Fruit fly (Drosophila melanogaster) whole organism, embryonic: ENCODE results near the gene Idh3b.
A peak's percentile ranks its signal among the peaks of the same experiment; 100 is the strongest.

Experiments
- B-H1 ChIP-seq: fragments of 200-800 bp; sonication (Bioruptor generic); IDR thresholded peaks from 3 replicates; pipeline ENCODE4 v1.3.6; 2022; ENCODE audit warnings: missing biosample characterization, missing genetic modification characterization
- BtbVII ChIP-seq: fragments of 200-800 bp; sonication (Bioruptor generic); optimal IDR thresholded peaks from 3 replicates; lab custom pipeline; 2017; ENCODE audit warnings: missing biosample characterization, mild to moderate bottlenecking, missing genetic modification characterization
- CG1024 ChIP-seq: fragments of 200-800 bp; sonication (Bioruptor generic); IDR thresholded peaks from 2 replicates; pipeline ENCODE4 v1.3.6; 2022; ENCODE audit warnings: missing biosample characterization, missing genetic modification characterization
- CG10959 ChIP-seq: fragments of 200-800 bp; sonication (Bioruptor generic); IDR thresholded peaks from 2 replicates; pipeline ENCODE4 v1.3.6; 2022; ENCODE audit warnings: missing biosample characterization, missing genetic modification characterization
- CG11560 ChIP-seq: fragments of 200-800 bp; sonication (Bioruptor generic); IDR thresholded peaks from 3 replicates; pipeline ENCODE4 v1.3.6; 2022; ENCODE audit warnings: missing biosample characterization, missing genetic modification characterization
- CG13424 ChIP-seq: fragments of 200-800 bp; sonication (Bioruptor generic); optimal IDR thresholded peaks from 2 replicates; lab custom pipeline; 2019; ENCODE audit warnings: missing biosample characterization, mild to moderate bottlenecking, missing genetic modification characterization, moderate library complexity
- CG16863 ChIP-seq: fragments of 200-800 bp; sonication (Bioruptor generic); optimal IDR thresholded peaks from 3 replicates; lab custom pipeline; 2016; ENCODE audit warnings: missing biosample characterization, missing genetic modification characterization
- CG17612 ChIP-seq: fragments of 200-800 bp; sonication (Bioruptor generic); IDR thresholded peaks from 2 replicates; pipeline ENCODE4 v1.3.6; 2022; ENCODE audit warnings: missing biosample characterization, missing genetic modification characterization
- CG18764 ChIP-seq: fragments of 200-800 bp; sonication (Bioruptor generic); optimal IDR thresholded peaks from 3 replicates; lab custom pipeline; 2016; ENCODE audit warnings: missing biosample characterization, missing genetic modification characterization
- CG3065 ChIP-seq: fragments of 200-800 bp; sonication (Bioruptor generic); optimal IDR thresholded peaks from 2 replicates; lab custom pipeline; 2016; ENCODE audit warnings: missing biosample characterization, missing genetic modification characterization
- CG32772 ChIP-seq: fragments of 200-800 bp; sonication (Bioruptor generic); IDR thresholded peaks from 2 replicates; pipeline ENCODE4 v1.3.6; 2022; ENCODE audit warnings: missing biosample characterization, missing genetic modification characterization
- CG5180 ChIP-seq: fragments of 200-800 bp; sonication (Bioruptor generic); optimal IDR thresholded peaks from 3 replicates; lab custom pipeline; 2017; ENCODE audit warnings: missing biosample characterization, missing genetic modification characterization, mild to moderate bottlenecking, moderate library complexity, missing genetic modification reagents
- CG8089 ChIP-seq: fragments of 200-800 bp; sonication (Bioruptor generic); optimal IDR thresholded peaks from 3 replicates; lab custom pipeline; 2016; ENCODE audit warnings: missing biosample characterization, missing genetic modification characterization
- CG8765 ChIP-seq: fragments of 200-800 bp; sonication (Bioruptor generic); IDR thresholded peaks from 2 replicates; pipeline ENCODE4 v1.3.6; 2022; ENCODE audit warnings: missing biosample characterization, missing genetic modification characterization
- CG9437 ChIP-seq: fragments of 200-800 bp; sonication (Bioruptor generic); optimal IDR thresholded peaks from 2 replicates; lab custom pipeline; 2018; ENCODE audit warnings: missing biosample characterization, mild to moderate bottlenecking, missing genetic modification characterization
- Dek ChIP-seq: fragments of 200-800 bp; sonication (Bioruptor generic); optimal IDR thresholded peaks from 3 replicates; lab custom pipeline; 2019; ENCODE audit warnings: missing biosample characterization, mild to moderate bottlenecking, missing genetic modification characterization, moderate library complexity
- ERR ChIP-seq: fragments of 200-800 bp; sonication (Bioruptor generic); optimal IDR thresholded peaks from 2 replicates; lab custom pipeline; 2016; ENCODE audit warnings: missing biosample characterization, missing genetic modification characterization
- Gug ChIP-seq: fragments of 200-800 bp; sonication (Bioruptor generic); IDR thresholded peaks from 4 replicates; pipeline ENCODE4 v1.3.6; 2022; ENCODE audit warnings: missing biosample characterization, missing genetic modification characterization
- Hand ChIP-seq: fragments of 200-800 bp; sonication (Bioruptor generic); optimal IDR thresholded peaks from 2 replicates; lab custom pipeline; 2017; ENCODE audit warnings: mild to moderate bottlenecking, missing biosample characterization, missing genetic modification reagents, missing genetic modification characterization
- NC2α ChIP-seq: fragments of 200-800 bp; sonication (Bioruptor generic); optimal IDR thresholded peaks from 2 replicates; lab custom pipeline; 2016; ENCODE audit warnings: missing biosample characterization, missing genetic modification characterization
- Nf-YB ChIP-seq: fragments of 200-800 bp; sonication (Bioruptor generic); optimal IDR thresholded peaks from 3 replicates; lab custom pipeline; 2019; ENCODE audit warnings: missing biosample characterization, mild to moderate bottlenecking, missing genetic modification characterization, moderate library complexity
- Spps ChIP-seq: fragments of 200-800 bp; sonication (Bioruptor generic); optimal IDR thresholded peaks from 2 replicates; lab custom pipeline; 2018; ENCODE audit warnings: missing biosample characterization, mild to moderate bottlenecking, missing genetic modification characterization
- ara ChIP-seq: fragments of 200-800 bp; sonication (Bioruptor generic); IDR thresholded peaks from 2 replicates; pipeline ENCODE4 v1.3.6; 2022; ENCODE audit warnings: missing biosample characterization, missing genetic modification characterization
- hkb ChIP-seq, 2 experiments: fragments of 200-800 bp in 1 of 2; fragments of >200 bp in 1 of 2; sonication (Bioruptor generic) in 1 of 2; IDR thresholded peaks in 1 of 2; optimal IDR thresholded peaks in 1 of 2; 2 replicates each; pipeline versions ENCODE4 v1.3.6 to Lab custom; 2017 to 2022; ENCODE audit warnings: missing biosample characterization in 1 of 2, missing genetic modification characterization in 1 of 2
- jumu ChIP-seq: fragments of 200-800 bp; sonication (Bioruptor generic); optimal IDR thresholded peaks from 3 replicates; lab custom pipeline; 2016; ENCODE audit warnings: missing biosample characterization, missing genetic modification characterization
- kay ChIP-seq: fragments of 200-800 bp; sonication (Bioruptor generic); optimal IDR thresholded peaks from 2 replicates; lab custom pipeline; 2016; ENCODE audit warnings: missing biosample characterization, missing genetic modification characterization
- nom ChIP-seq: fragments of 200-800 bp; sonication (Bioruptor generic); optimal IDR thresholded peaks from 2 replicates; lab custom pipeline; 2017; ENCODE audit warnings: missing biosample characterization, missing genetic modification characterization, mild to moderate bottlenecking, moderate library complexity, missing genetic modification reagents
- oc ChIP-seq: fragments of 200-800 bp; sonication (Bioruptor generic); optimal IDR thresholded peaks from 2 replicates; lab custom pipeline; 2018; ENCODE audit warnings: missing biosample characterization, mild to moderate bottlenecking, missing genetic modification characterization, moderate library complexity
- pan ChIP-seq, 4 experiments: fragments of >200 bp in 3 of 4; fragments of 200-800 bp in 1 of 4; sonication (Bioruptor generic) in 1 of 4; optimal IDR thresholded peaks in 3 of 4; IDR thresholded peaks in 1 of 4; 2 replicates each; pipeline versions ENCODE4 v1.3.6 to Lab custom; 2017 to 2022; ENCODE audit warnings: missing biosample characterization in 2 of 4, missing genetic modification characterization in 2 of 4, mixed read lengths in 1 of 4
- scrt ChIP-seq: fragments of 200-800 bp; sonication (Bioruptor generic); optimal IDR thresholded peaks from 2 replicates; lab custom pipeline; 2018; ENCODE audit warnings: missing biosample characterization, mild to moderate bottlenecking, missing genetic modification characterization, moderate library complexity
- seq ChIP-seq: fragments of 200-800 bp; sonication (Bioruptor generic); IDR thresholded peaks from 2 replicates; pipeline ENCODE4 v1.3.6; 2022; ENCODE audit warnings: missing biosample characterization, missing genetic modification characterization
- sisA ChIP-seq: fragments of 200-800 bp; sonication (Bioruptor generic); IDR thresholded peaks from 2 replicates; pipeline ENCODE4 v1.3.6; 2022; ENCODE audit warnings: missing biosample characterization, missing genetic modification characterization
- so ChIP-seq: fragments of 200-800 bp; sonication (Bioruptor generic); IDR thresholded peaks from 3 replicates; pipeline ENCODE4 v1.3.6; 2022; ENCODE audit warnings: missing biosample characterization, missing genetic modification characterization
- ttk ChIP-seq: fragments of 200-800 bp; sonication (Bioruptor generic); IDR thresholded peaks from 2 replicates; pipeline ENCODE4 v2.1.2; 2022; ENCODE audit warnings: missing biosample characterization, missing genetic modification characterization
- z ChIP-seq: fragments of 200-800 bp; sonication (Bioruptor generic); IDR thresholded peaks from 3 replicates; pipeline ENCODE4 v1.3.6; 2022; ENCODE audit warnings: missing biosample characterization, missing genetic modification characterization

Idh3b gene

DNA sequence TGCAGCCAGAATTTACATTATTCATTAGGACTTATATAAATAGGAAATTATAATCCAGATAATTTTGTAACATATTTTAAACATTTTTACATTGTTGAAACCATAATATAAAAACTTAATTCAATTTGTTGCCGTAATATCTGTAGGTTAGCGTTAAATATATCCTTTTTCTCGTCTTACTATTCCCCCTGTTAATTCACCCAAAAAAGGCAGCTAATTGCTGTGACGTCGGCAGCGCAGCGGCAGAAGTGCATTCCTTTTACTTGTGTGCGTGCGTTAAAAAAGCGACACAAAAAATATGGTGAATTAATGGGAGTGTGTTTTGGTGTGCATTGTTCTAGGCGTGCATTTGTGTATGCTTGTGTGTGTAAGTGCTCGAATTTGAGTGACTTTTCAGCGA is 47.6 kb downstream of the Idh3b start:
- no peak for TF ChIP-seq Hand (GFP tag; lab: Kevin White, UChicago)
- TF ChIP-seq so (GFP tag; lab: Robert Waterston, UW), result no peak
- no peak for TF ChIP-seq CG1024 (GFP tag; lab: Robert Waterston, UW)
- no peak for TF ChIP-seq B-H1
- TF ChIP-seq CG10959, result no peak
- TF ChIP-seq CG18764, result no peak
- no peak for TF ChIP-seq jumu (GFP tag; lab: Kevin White, UChicago)
- TF ChIP-seq CG8765 (GFP tag; lab: Robert Waterston, UW), result no peak
- no peak for TF ChIP-seq ara (GFP tag; lab: Robert Waterston, UW)
- TF ChIP-seq Nf-YB (GFP tag; lab: Kevin White, UChicago), result no peak
- no peak for TF ChIP-seq CG9437 (GFP tag; lab: Kevin White, UChicago)
- TF ChIP-seq Gug (GFP tag; lab: Robert Waterston, UW), result no peak
- TF ChIP-seq CG11560 (tag; lab: Robert Waterston, UW), result no peak
- no peak for TF ChIP-seq CG16863 (GFP tag; lab: Kevin White, UChicago)
- no peak for TF ChIP-seq CG3065 (GFP tag; lab: Kevin White, UChicago)
- TF ChIP-seq ERR (GFP tag; lab: Kevin White, UChicago), result no peak
- no peak for TF ChIP-seq BtbVII (GFP tag; lab: Kevin White, UChicago)
- TF ChIP-seq oc, result no peak
- no peak for TF ChIP-seq sisA (GFP tag; lab: Robert Waterston, UW)

DNA sequence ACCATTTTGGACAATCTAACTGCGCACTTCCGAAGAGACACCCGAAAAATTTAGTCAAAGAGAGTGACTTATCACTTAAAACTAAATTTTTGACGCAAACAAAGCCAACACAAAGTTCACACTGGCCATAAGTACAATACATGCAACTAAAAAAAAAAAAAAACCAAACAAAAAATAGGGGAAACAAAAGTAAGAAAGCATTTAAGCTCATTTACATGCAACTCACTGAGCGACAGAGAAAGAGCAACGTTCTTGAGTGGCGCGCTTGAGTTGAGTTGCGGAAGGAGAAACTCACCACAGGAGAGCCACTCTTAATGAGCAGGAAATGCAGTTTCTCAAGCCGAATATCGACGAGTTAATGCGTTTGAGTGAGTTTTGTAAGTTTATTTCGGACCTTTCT is 48.0 kb downstream of the Idh3b start:
- TF ChIP-seq CG32772 (GFP tag; lab: Robert Waterston, UW), result no peak
- no peak for TF ChIP-seq scrt
- no peak for TF ChIP-seq CG17612 (GFP tag; lab: Robert Waterston, UW)
- no peak for TF ChIP-seq CG5180
- no peak for TF ChIP-seq CG13424 (tag; lab: Kevin White, UChicago)
- peak; percentile 91 for TF ChIP-seq z

DNA sequence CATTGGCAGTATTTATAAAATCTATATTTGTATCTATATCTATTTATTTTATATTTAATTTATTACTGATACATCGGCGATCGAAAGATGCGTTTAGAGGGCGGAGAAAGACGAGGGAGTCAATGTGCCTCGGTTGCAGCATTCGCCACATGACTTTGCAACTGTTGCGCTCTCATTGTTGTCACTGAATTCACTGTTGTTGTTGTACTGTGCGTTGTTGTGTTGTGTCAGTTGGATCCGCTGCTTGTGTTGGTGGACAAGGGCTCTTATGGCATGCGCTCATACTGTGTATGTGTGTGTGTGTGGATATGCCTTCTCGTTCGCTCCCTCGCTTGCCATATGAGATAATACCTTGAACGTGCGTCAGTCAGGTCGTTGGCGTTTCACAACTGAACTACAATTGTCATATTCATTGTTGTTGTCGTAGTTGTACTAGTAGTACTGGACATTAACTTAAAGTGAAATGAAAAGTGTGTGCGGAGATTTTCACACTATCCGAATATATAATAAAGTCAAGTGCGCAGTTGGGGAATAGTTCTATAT is 48.6 kb downstream of the Idh3b start:
- TF ChIP-seq nom (GFP tag; lab: Kevin White, UChicago), result peak; percentile 43
- TF ChIP-seq hkb (optimal IDR thresholded peaks at IDR 0.05; lab: Kevin White, UChicago), result no peak
- no peak for TF ChIP-seq hkb (GFP tag; IDR thresholded peaks at IDR 0.05; lab: Robert Waterston, UW)

DNA sequence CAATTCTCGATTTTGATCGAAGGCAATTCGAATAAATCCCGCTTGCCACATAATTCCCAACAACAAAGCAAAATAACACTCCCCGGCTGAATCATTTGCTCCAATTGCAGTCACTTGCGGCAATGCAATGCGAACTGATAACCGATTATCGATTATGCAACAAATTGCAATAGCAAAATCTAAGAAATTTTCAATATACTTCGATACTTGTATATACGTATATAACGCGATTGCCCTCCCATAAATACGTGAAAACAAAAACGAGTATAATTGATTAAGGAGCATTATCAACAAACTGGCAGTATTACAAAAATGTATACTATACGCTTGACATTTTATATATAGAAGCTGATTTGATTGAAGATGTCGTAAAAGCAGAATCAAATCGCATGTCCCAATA is 49.4 kb downstream of the Idh3b start:
- no peak for TF ChIP-seq ttk (GFP tag; lab: Robert Waterston, UW)
- TF ChIP-seq NC2α (GFP tag; lab: Kevin White, UChicago), result no peak
- no peak for TF ChIP-seq CG8089 (GFP tag; lab: Kevin White, UChicago)
- TF ChIP-seq kay (GFP tag; lab: Kevin White, UChicago), result no peak
- TF ChIP-seq Dek (tag; lab: Kevin White, UChicago), result no peak
- TF ChIP-seq seq (GFP tag; lab: Robert Waterston, UW), result no peak
- TF ChIP-seq pan (optimal IDR thresholded peaks at IDR 0.05; lab: Kevin White, UChicago), result no peak
- TF ChIP-seq pan (GFP tag; optimal IDR thresholded peaks at IDR 0.05 in 1 of 2, IDR thresholded peaks at IDR 0.05 in 1 of 2), result no peak
- TF ChIP-seq, all 482 proteins: peak for 0

DNA sequence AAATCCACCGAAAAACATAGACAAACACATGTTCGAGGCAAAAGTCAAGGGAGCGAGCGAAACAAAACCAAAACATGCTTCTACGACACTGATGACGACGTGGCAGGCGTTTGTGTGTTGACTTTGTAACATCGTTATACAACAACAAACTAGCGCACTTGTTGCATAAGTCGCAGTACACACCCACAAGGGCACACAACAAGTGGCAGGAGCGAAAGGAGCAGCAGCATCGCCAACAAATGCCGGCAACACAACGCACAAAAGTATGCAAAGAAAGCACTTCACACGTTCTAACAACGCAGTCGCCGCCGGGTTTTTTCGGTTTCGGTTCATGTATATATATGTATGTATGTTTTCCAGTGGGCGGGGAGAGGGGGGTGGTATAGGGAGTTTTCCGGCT is 51.3 kb downstream of the Idh3b start:
- no peak for TF ChIP-seq Spps (tag; lab: Kevin White, UChicago)
- peak; percentile 87 for TF ChIP-seq scrt
- no peak for TF ChIP-seq Hand (GFP tag; lab: Kevin White, UChicago)
- TF ChIP-seq, all 482 proteins: peak for 1
